Fruit fly (Drosophila melanogaster) whole organism: ENCODE results near the gene CG14958.

ENCODE experiments used
- Dll ChIP-seq: fragments of >200 bp; optimal IDR thresholded peaks from 2 replicates; lab custom pipeline; 2017
- pan ChIP-seq: fragments of >200 bp; optimal IDR thresholded peaks from 2 replicates; lab custom pipeline; 2017
- usp ChIP-seq: fragments of >200 bp; optimal IDR thresholded peaks from 2 replicates; lab custom pipeline; 2017; ENCODE audit warnings: missing biosample characterization, missing genetic modification characterization, mixed read lengths

dm6 chr3L:3186364-3186763 lies 3.4 kb upstream of the CG14958 start, which contains the start of gene CG32284:
- TF ChIP-seq usp (GFP tag; lab: Kevin White, UChicago) = no peak
- TF ChIP-seq pan (lab: Kevin White, UChicago) = no peak
- no peak for TF ChIP-seq Dll (lab: Kevin White, UChicago)
